Worm (Caenorhabditis elegans): ENCODE data around the gene F59B10.3.
A peak's percentile ranks its signal among the peaks of the same experiment; 100 is the strongest.

F59B10.3 gene

DNA sequence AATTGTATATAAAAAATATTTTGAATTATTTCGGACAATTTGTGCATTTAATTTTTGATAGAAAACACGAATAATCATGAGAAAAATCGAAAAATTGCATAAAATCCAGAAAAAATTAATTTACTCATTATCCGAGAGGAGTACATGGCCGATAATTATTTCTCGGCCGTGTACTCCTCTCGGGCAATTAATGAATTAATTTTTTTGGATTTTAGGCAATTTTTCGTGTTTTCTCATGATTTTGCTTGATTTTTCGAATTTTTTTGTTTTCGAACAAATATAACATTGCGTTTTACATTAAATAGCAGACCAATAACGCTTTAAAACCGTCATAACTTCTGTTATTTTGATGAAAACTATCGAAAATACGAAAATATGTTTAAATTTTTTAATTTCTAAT, 27.6 kb downstream of the F59B10.3 start (continued):
- peak; percentile 40 for TF ChIP-seq zip-4 (GFP tag; optimal IDR thresholded peaks at IDR 0.05)

DNA sequence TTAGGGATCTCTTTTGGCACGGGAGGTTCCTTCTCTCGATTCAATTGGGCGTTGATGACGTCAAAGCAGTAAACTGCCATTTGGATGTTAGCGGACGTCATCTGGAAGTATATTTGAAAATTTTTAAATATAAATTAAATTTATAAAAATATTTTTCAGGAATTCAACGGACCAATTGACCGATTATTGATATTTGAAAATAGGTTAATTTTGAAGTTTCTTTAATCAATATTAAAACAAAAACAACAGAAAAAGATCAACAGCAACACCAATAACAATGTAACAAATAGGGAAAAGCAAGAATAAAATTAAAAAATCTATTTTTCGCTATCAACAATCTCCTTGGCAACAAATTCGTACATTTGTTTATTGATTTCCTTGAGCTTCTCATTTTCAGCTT, 28.9 kb downstream of the F59B10.3 start, which contains the start of gene R166.3:
R166.3 (minus strand) TSS at position 101 of the 400 bp plus-strand sequence.
- TF ChIP-seq efl-1 (optimal IDR thresholded peaks at IDR 0.05) (no peak), efl-1 (GFP tag; optimal IDR thresholded peaks at IDR 0.05 in 1 of 2) (peak in 1 of 2 experiments; percentile 53), nhr-90 (tag; optimal IDR thresholded peaks at IDR 0.05; ENCODE audit: poor library complexity) (no peak), nhr-19 (GFP tag; conservative IDR thresholded peaks at IDR 0.05) (no peak), fkh-8 (tag; optimal IDR thresholded peaks at IDR 0.05) (no peak), hlh-17 (GFP tag; optimal IDR thresholded peaks at IDR 0.05; ENCODE audit: borderline replicate concordance) (no peak)

DNA sequence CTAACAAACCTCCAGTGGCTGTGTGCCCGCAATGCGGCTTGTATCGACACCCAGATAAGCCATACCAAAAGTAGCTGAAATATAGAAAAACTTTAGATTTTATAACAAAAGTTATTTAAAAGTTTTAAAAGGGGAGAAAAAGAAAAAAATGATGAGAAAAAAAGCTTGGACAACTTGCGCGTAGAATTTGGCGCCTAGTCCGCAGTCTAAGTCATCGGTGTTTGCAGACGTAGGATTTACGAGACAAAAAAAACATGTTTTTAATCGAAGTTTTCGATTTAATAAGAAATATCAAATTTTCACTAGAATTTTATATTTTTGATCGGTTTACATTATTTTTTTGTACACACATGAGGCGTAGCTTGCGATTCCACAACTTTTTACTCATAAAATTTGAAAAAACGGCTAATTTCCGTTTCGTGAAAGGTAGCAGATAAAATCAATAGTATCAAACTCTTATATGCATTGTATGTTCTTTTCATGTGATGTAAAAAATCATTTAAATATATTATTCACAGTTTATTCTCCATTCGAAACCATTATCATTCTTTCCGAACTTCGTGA, 31.7 kb downstream of the F59B10.3 start, which contains the start of gene pro-1:
pro-1 (minus strand) TSS at position 74 of the 564 bp plus-strand sequence.
- TF ChIP-seq sptf-1 (tag; optimal IDR thresholded peaks at IDR 0.05) (no peak), unc-130 (tag; optimal IDR thresholded peaks at IDR 0.05) (peak; percentile 62), ceh-82 (tag; optimal IDR thresholded peaks at IDR 0.05) (peak in 2 of 3 experiments; percentile 27 to 67), blmp-1 (tag; optimal IDR thresholded peaks at IDR 0.05) (peak; percentile 64), nhr-28 (tag; optimal IDR thresholded peaks at IDR 0.05) (no peak), nhr-237 (tag; optimal IDR thresholded peaks at IDR 0.05) (no peak), dpl-1 (GFP tag; optimal IDR thresholded peaks at IDR 0.05) (peak; percentile 53 to 76 (median 67)), lin-13 (GFP tag; optimal IDR thresholded peaks at IDR 0.05) (peak; percentile 77), mef-2 (tag; optimal IDR thresholded peaks at IDR 0.05) (no peak), efl-1 (optimal IDR thresholded peaks at IDR 0.05) (peak; percentile 64 to 76), efl-1 (GFP tag; optimal IDR thresholded peaks at IDR 0.05 in 1 of 2) (peak; percentile 70 to 98), mep-1 (tag; optimal IDR thresholded peaks at IDR 0.05) (peak; percentile 87), grh-1 (GFP tag; IDR thresholded peaks at IDR 0.05) (peak; percentile 74), dsc-1 (tag; optimal IDR thresholded peaks at IDR 0.05) (peak; percentile 76), nhr-19 (GFP tag; conservative IDR thresholded peaks at IDR 0.05) (peak; percentile 79), swsn-7 (tag; optimal IDR thresholded peaks at IDR 0.05) (peak; percentile 70), pax-3 (tag; optimal IDR thresholded peaks at IDR 0.05) (peak; percentile 52), nhr-11 (tag; optimal IDR thresholded peaks at IDR 0.05) (peak; percentile 53), aly-2 (tag; optimal IDR thresholded peaks at IDR 0.05) (peak; percentile 89), elt-3 (tag; optimal IDR thresholded peaks at IDR 0.05) (peak in 2 of 6 experiments; percentile 42 to 77), tbx-2 (tag; optimal IDR thresholded peaks at IDR 0.05) (peak; percentile 78), rnt-1 (tag; optimal IDR thresholded peaks at IDR 0.05) (peak; percentile 81), lin-14 (GFP tag; optimal IDR thresholded peaks at IDR 0.05) (peak; percentile 70), nhr-71 (tag; optimal IDR thresholded peaks at IDR 0.05) (peak; percentile 89), ceh-88 (GFP tag; IDR thresholded peaks at IDR 0.05) (peak; percentile 85), nhr-12 (tag; optimal IDR thresholded peaks at IDR 0.05) (no peak), snu-23 (GFP tag; optimal IDR thresholded peaks at IDR 0.05) (peak; percentile 84), ztf-4 (tag; optimal IDR thresholded peaks at IDR 0.05) (peak; percentile 92), fkh-4 (tag; optimal IDR thresholded peaks at IDR 0.05; ENCODE audit: borderline replicate concordance) (peak; percentile 4), Y116A8C.19 (tag; optimal IDR thresholded peaks at IDR 0.05; ENCODE audit: borderline replicate concordance) (no peak), ceh-90 (tag; optimal IDR thresholded peaks at IDR 0.05) (no peak), irx-1 (tag; optimal IDR thresholded peaks at IDR 0.05) (peak; percentile 80), ets-5 (GFP tag; IDR thresholded peaks at IDR 0.05) (no peak), ztf-11 (tag; optimal IDR thresholded peaks at IDR 0.05) (peak in 1 of 2 experiments; percentile 62), ceh-8 (GFP tag; optimal IDR thresholded peaks at IDR 0.05) (no peak), egl-13 (tag; optimal IDR thresholded peaks at IDR 0.05) (peak; percentile 3), nhr-90 (tag; optimal IDR thresholded peaks at IDR 0.05; ENCODE audit: poor library complexity) (peak; percentile 88), efl-3 (GFP tag; optimal IDR thresholded peaks at IDR 0.05) (no peak), aha-1 (tag; optimal IDR thresholded peaks at IDR 0.05) (no peak), nhr-47 (tag; optimal IDR thresholded peaks at IDR 0.05) (peak; percentile 88), unc-62 (GFP tag; optimal IDR thresholded peaks at IDR 0.05) (no peak), egl-27 (tag; optimal IDR thresholded peaks at IDR 0.05) (no peak), xbp-1 (tag; optimal IDR thresholded peaks at IDR 0.05) (peak; percentile 52), fkh-8 (tag; optimal IDR thresholded peaks at IDR 0.05) (peak; percentile 46), fos-1 (tag; optimal IDR thresholded peaks at IDR 0.05) (no peak)
